Fruit fly (Drosophila melanogaster): ENCODE results near the gene GV1.

DNA sequence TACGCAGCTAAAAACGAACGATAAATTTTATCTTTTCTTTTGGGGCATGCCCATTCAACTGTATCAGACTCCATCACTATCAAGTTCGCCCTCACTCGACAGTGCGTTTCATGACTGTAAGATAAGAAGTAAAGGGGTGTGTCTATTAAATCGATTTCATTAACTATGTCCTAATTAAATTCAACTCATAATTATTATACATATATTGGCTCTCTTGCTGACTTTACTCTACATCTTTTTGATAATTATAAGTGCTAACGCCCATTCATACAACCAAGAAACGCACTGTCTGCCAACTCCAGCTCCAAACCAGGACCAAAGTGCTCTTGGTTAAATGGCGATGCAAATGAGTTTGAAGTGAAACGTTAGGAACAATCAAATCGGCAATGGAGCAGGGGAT, 58.5 kb downstream of the GV1 start:
- TF ChIP-seq toe (GFP tag; optimal IDR thresholded peaks at IDR 0.05) (no peak), Hr96 (GFP tag; optimal IDR thresholded peaks at IDR 0.05) (no peak), kay (GFP tag; ENCODE audit: borderline replicate concordance) (no peak), cic (GFP tag; optimal IDR thresholded peaks at IDR 0.05) (no peak), CG14711 (tag; optimal IDR thresholded peaks at IDR 0.05) (no peak), Clk (GFP tag; optimal IDR thresholded peaks at IDR 0.05) (no peak), CG7045 (GFP tag; optimal IDR thresholded peaks at IDR 0.05) (no peak)
